1 fruit fly cellular context compared by ENCODE assay signal in genomic region chr3R:26261244-26261788, dm6.
A peak's percentile ranks its signal among the peaks of the same experiment; 100 is the strongest.
TF ChIP-seq lines count a peak whose summit lies in the region.

Gene Ald1, minus strand, starts transcription at chr3R:26261591.

TF ChIP-seq in whole organism, embryonic, 481 proteins besides CTCF, POLR2A, EP300 and RAD21 (continued from another document):
- TF ChIP-seq Trl (optimal IDR thresholded peaks at IDR 0.05; lab: Kevin White, UChicago) (peak in 1 of 2 experiments; percentile 33), Trl (GFP tag; optimal IDR thresholded peaks at IDR 0.05; lab: Kevin White, UChicago) (no peak), B-H2 (GFP tag; optimal IDR thresholded peaks at IDR 0.05; lab: Kevin White, UChicago) (peak; percentile 1), caup (GFP tag; optimal IDR thresholded peaks at IDR 0.05; lab: Kevin White, UChicago; ENCODE audit: severe bottlenecking) (peak; percentile 2), CG7372 (GFP tag; IDR thresholded peaks at IDR 0.05; lab: Robert Waterston, UW) (no peak), CG34224 (GFP tag; IDR thresholded peaks at IDR 0.05; lab: Robert Waterston, UW; ENCODE audit: partially characterized antibody) (peak; percentile 38; the same call in 1 of the 3 replicates), wor (GFP tag; IDR thresholded peaks at IDR 0.05; lab: Robert Waterston, UW) (no peak), CG2875 (GFP tag; optimal IDR thresholded peaks at IDR 0.05; lab: Kevin White, UChicago) (no peak), tin (GFP tag; optimal IDR thresholded peaks at IDR 0.05; lab: Kevin White, UChicago) (no peak), CG12236 (GFP tag; optimal IDR thresholded peaks at IDR 0.05; lab: Kevin White, UChicago) (no peak), CG15514 (GFP tag; optimal IDR thresholded peaks at IDR 0.05; lab: Kevin White, UChicago) (peak; percentile 41), NC2α (GFP tag; optimal IDR thresholded peaks at IDR 0.05; lab: Kevin White, UChicago) (no peak), kah (GFP tag; optimal IDR thresholded peaks at IDR 0.05; lab: Kevin White, UChicago) (no peak), sens (GFP tag; lab: Kevin White, UChicago) (peak; percentile 85), HLH4C (GFP tag; IDR thresholded peaks at IDR 0.05; lab: Robert Waterston, UW; ENCODE audit: partially characterized antibody) (no peak), zen (tag; optimal IDR thresholded peaks at IDR 0.05; lab: Kevin White, UChicago) (no peak), CG2129 (GFP tag; IDR thresholded peaks at IDR 0.05; lab: Robert Waterston, UW; ENCODE audit: partially characterized antibody) (no peak), CG17802 (tag; optimal IDR thresholded peaks at IDR 0.05; lab: Kevin White, UChicago) (no peak), peb (GFP tag; IDR thresholded peaks at IDR 0.05; lab: Robert Waterston, UW) (peak; percentile 5; the same call in 1 of the 2 replicates), dpn (GFP tag; optimal IDR thresholded peaks at IDR 0.05; lab: Kevin White, UChicago) (no peak), CG10959 (GFP tag; IDR thresholded peaks at IDR 0.05; lab: Robert Waterston, UW) (no peak), CG30431 (GFP tag; optimal IDR thresholded peaks at IDR 0.05; lab: Kevin White, UChicago) (no peak), CG17328 (GFP tag; IDR thresholded peaks at IDR 0.05; lab: Robert Waterston, UW) (no peak)
